Fruit fly (Drosophila melanogaster): ENCODE results near the gene goe.
A peak's percentile ranks its signal among the peaks of the same experiment; 100 is the strongest.

Gene goe

dm6 chrX:16786860-16787415, 35.2 kb upstream of the goe start, which contains the start of the genes CG9609 and Sap30:
Gene CG9609 (minus strand): TSS chrX:16787008.
Gene Sap30 (plus strand): TSS chrX:16787283.
- TF ChIP-seq CG32264 (GFP tag; optimal IDR thresholded peaks at IDR 0.05) (no peak), HLH106 (tag; optimal IDR thresholded peaks at IDR 0.05) (no peak), sv (GFP tag; optimal IDR thresholded peaks at IDR 0.05) (no peak), Hr83 (GFP tag; optimal IDR thresholded peaks at IDR 0.05; ENCODE audit: poor library complexity, severe bottlenecking) (peak; percentile 28), pan (optimal IDR thresholded peaks at IDR 0.05) (no peak), Hnf4 (GFP tag; optimal IDR thresholded peaks at IDR 0.05) (peak; percentile 24)

DNA sequence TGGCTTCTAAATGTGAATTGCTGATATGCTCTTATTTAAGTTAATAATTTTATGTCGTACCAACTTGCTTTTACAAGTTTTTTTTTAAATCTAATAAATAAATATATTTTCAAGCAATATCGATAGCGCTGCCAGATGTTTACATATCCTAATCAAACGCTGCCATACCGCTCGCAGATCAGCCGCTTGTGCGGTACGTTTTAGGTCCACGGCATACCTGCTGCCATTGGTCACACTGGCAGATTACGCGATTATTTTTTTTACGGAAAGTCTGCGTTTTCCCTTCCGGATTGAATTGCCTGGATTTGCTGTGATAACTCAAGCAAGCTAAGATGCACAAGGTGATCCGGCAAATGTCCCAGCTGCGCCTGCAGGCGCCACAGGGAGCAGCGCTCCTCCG, 32.0 kb upstream of the goe start, which contains the start of gene mRpL22:
Gene mRpL22 (plus strand): TSS at position 191 of the 400 bp plus-strand sequence.
- no peak for TF ChIP-seq dsf (GFP tag; optimal IDR thresholded peaks at IDR 0.05; ENCODE audit: borderline replicate concordance)
- no peak for TF ChIP-seq CrebA (GFP tag; optimal IDR thresholded peaks at IDR 0.05; ENCODE audit: borderline replicate concordance)
- TF ChIP-seq Hr78 (GFP tag; optimal IDR thresholded peaks at IDR 0.05) = no peak
- no peak for TF ChIP-seq Hnf4 (GFP tag; optimal IDR thresholded peaks at IDR 0.05)
- no peak for TF ChIP-seq Mio (GFP tag; optimal IDR thresholded peaks at IDR 0.05)
- no peak for TF ChIP-seq CG32264 (GFP tag; optimal IDR thresholded peaks at IDR 0.05)

DNA sequence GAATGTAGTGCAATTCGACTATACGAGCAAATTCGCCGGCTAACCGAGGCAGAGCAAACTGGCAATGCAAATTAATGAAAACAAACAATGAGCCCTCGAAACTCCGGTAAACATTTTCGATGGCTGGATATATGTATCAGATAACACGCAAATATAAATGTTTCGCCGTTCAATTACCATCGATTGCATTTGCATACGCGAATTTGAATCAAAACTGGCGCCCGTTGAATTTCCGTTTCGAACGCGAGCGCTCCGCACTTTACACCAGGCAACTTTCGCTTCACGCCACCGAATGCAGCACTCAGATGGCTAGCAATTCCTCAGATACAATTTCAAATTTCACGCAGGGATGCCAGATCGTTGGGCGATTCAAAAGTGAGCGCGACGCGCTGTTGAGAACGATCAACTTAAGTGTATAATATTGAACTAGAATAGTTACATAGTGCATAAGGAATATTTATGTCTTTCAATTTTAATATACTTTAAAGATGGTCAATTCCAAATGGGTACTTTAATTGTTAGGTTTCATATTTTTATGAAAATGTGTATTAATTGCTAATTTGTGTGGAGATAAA, 31.5 kb upstream of the goe start, which contains the start of gene if:
Gene if (minus strand): TSS at position 294 of the 575 bp plus-strand sequence.
- TF ChIP-seq pan (optimal IDR thresholded peaks at IDR 0.05) (no peak), Hr83 (GFP tag; optimal IDR thresholded peaks at IDR 0.05; ENCODE audit: poor library complexity, severe bottlenecking) (no peak), dsf (GFP tag; optimal IDR thresholded peaks at IDR 0.05; ENCODE audit: borderline replicate concordance) (no peak), CrebA (GFP tag; optimal IDR thresholded peaks at IDR 0.05; ENCODE audit: borderline replicate concordance) (no peak), ey (GFP tag; optimal IDR thresholded peaks at IDR 0.05) (no peak), Hr78 (GFP tag; optimal IDR thresholded peaks at IDR 0.05) (no peak), Sp1 (GFP tag; optimal IDR thresholded peaks at IDR 0.05) (no peak), dl (GFP tag; optimal IDR thresholded peaks at IDR 0.05; ENCODE audit: insufficient read depth in 1 of 2, partially characterized antibody in 2 of 2) (no peak), CG32264 (GFP tag; optimal IDR thresholded peaks at IDR 0.05) (no peak), Jra (GFP tag; optimal IDR thresholded peaks at IDR 0.05) (no peak), psq (GFP tag; optimal IDR thresholded peaks at IDR 0.05) (no peak), OdsH (GFP tag; optimal IDR thresholded peaks at IDR 0.05) (no peak)

- no peak for TF ChIP-seq Hnf4 (GFP tag; optimal IDR thresholded peaks at IDR 0.05)
- TF ChIP-seq GATAd (GFP tag; optimal IDR thresholded peaks at IDR 0.05) = no peak
- TF ChIP-seq CG9705 (GFP tag; optimal IDR thresholded peaks at IDR 0.05) = no peak
- no peak for TF ChIP-seq Hr83 (GFP tag; optimal IDR thresholded peaks at IDR 0.05; ENCODE audit: poor library complexity, severe bottlenecking)
- peak; percentile 20 for TF ChIP-seq rgr (GFP tag; optimal IDR thresholded peaks at IDR 0.05)
- TF ChIP-seq woc (GFP tag; optimal IDR thresholded peaks at IDR 0.05) = no peak
- TF ChIP-seq HLH106 (tag; optimal IDR thresholded peaks at IDR 0.05) = no peak
- no peak for TF ChIP-seq Dfd (GFP tag; optimal IDR thresholded peaks at IDR 0.05)
- TF ChIP-seq N (GFP tag; optimal IDR thresholded peaks at IDR 0.05) = no peak
- peak; percentile 8 for TF ChIP-seq sv (GFP tag; optimal IDR thresholded peaks at IDR 0.05)
- TF ChIP-seq dl (GFP tag; optimal IDR thresholded peaks at IDR 0.05; ENCODE audit: insufficient read depth in 1 of 2, partially characterized antibody in 2 of 2) = no peak
- no peak for TF ChIP-seq lola (GFP tag; optimal IDR thresholded peaks at IDR 0.05)
- no peak for TF ChIP-seq CrebA (GFP tag; optimal IDR thresholded peaks at IDR 0.05; ENCODE audit: borderline replicate concordance)
- no peak for TF ChIP-seq Sp1 (GFP tag; optimal IDR thresholded peaks at IDR 0.05)
- TF ChIP-seq Vsx2 (GFP tag; optimal IDR thresholded peaks at IDR 0.05; ENCODE audit: partially characterized antibody) = no peak
- TF ChIP-seq usp (GFP tag; optimal IDR thresholded peaks at IDR 0.05) = no peak
- TF ChIP-seq CG32264 (GFP tag; optimal IDR thresholded peaks at IDR 0.05) = no peak
- TF ChIP-seq foxo (GFP tag; optimal IDR thresholded peaks at IDR 0.05) = peak in 1 of 2 experiments; percentile 13
- TF ChIP-seq sage (GFP tag; optimal IDR thresholded peaks at IDR 0.05) = no peak
- no peak for TF ChIP-seq dsf (GFP tag; optimal IDR thresholded peaks at IDR 0.05; ENCODE audit: borderline replicate concordance)
- no peak for TF ChIP-seq brk (GFP tag; optimal IDR thresholded peaks at IDR 0.05)
- TF ChIP-seq Dif (GFP tag; optimal IDR thresholded peaks at IDR 0.05; ENCODE audit: partially characterized antibody) = no peak
- no peak for TF ChIP-seq Hr78 (GFP tag; optimal IDR thresholded peaks at IDR 0.05)
- no peak for TF ChIP-seq Abd-B (GFP tag; optimal IDR thresholded peaks at IDR 0.05)
- peak; percentile 4 for TF ChIP-seq ey (GFP tag; optimal IDR thresholded peaks at IDR 0.05)
- TF ChIP-seq OdsH (GFP tag; optimal IDR thresholded peaks at IDR 0.05) = peak; percentile 0
- no peak for TF ChIP-seq br (GFP tag; optimal IDR thresholded peaks at IDR 0.05)
- no peak for TF ChIP-seq jim (GFP tag; optimal IDR thresholded peaks at IDR 0.05)
- no peak for TF ChIP-seq Rel (GFP tag; optimal IDR thresholded peaks at IDR 0.05)
- TF ChIP-seq Rel (tag; optimal IDR thresholded peaks at IDR 0.05) = no peak
- TF ChIP-seq Myc (optimal IDR thresholded peaks at IDR 0.05) = no peak
- peak; percentile 13 for TF ChIP-seq h (GFP tag; optimal IDR thresholded peaks at IDR 0.05)
- no peak for TF ChIP-seq pan (optimal IDR thresholded peaks at IDR 0.05)
- peak; percentile 4 for TF ChIP-seq fru (GFP tag; optimal IDR thresholded peaks at IDR 0.05)
- no peak for TF ChIP-seq dmrt93B (GFP tag; optimal IDR thresholded peaks at IDR 0.05)
- TF ChIP-seq psq (GFP tag; optimal IDR thresholded peaks at IDR 0.05) = no peak
- no peak for TF ChIP-seq Jra (GFP tag; optimal IDR thresholded peaks at IDR 0.05)
These were observed 30.6 kb upstream of the goe start for dm6 chrX:16782175-16782916.

Data from whole organism, wandering third instar larva.